Worm (Caenorhabditis elegans) whole organism, midembryonic: Measurements from ENCODE around the gene flp-23.

Experiments
- T22C8.4 ChIP-seq: fragments of 200-800 bp; sonication (Bioruptor generic); IDR thresholded peaks from 2 replicates; pipeline ENCODE4 v1.3.6; 2022; ENCODE audit warnings: missing genetic modification characterization, missing compliant biosample characterization
- cog-1 ChIP-seq: sonication (generic microtip); optimal IDR thresholded peaks from 2 replicates; lab custom pipeline; 2016; ENCODE audit warnings: missing genetic modification characterization, missing compliant biosample characterization
- flt-1 ChIP-seq: fragments of 200-800 bp; sonication (Bioruptor generic); IDR thresholded peaks from 2 replicates; pipeline ENCODE4 v1.3.6; 2022; ENCODE audit warnings: missing genetic modification characterization, missing compliant biosample characterization
- klf-2 ChIP-seq: fragments of 200-800 bp; sonication (Bioruptor generic); conservative IDR thresholded peaks from 2 replicates; pipeline ENCODE4 v1.3.6; 2022; ENCODE audit warnings: missing genetic modification reagents, missing genetic modification characterization, missing compliant biosample characterization
- med-1 ChIP-seq: sonication (generic microtip); optimal IDR thresholded peaks from 2 replicates; lab custom pipeline; 2017; ENCODE audit warnings: missing genetic modification characterization, mild to moderate bottlenecking, missing compliant biosample characterization, antibody characterized with exemption, missing genetic modification reagents; ENCODE audit not compliant: insufficient read depth
- ref-1 ChIP-seq: fragments of 200-800 bp; sonication (Bioruptor generic); conservative IDR thresholded peaks from 2 replicates; pipeline ENCODE4 v1.3.6; 2022; ENCODE audit warnings: missing genetic modification reagents, missing genetic modification characterization, missing compliant biosample characterization
- tab-1 ChIP-seq: fragments of 200-800 bp; sonication (Bioruptor generic); IDR thresholded peaks from 2 replicates; pipeline ENCODE4 v1.3.6; 2022; ENCODE audit warnings: missing genetic modification characterization, missing compliant biosample characterization
- ztf-23 ChIP-seq: fragments of 200-800 bp; sonication (Bioruptor generic); IDR thresholded peaks from 2 replicates; pipeline ENCODE4 v1.3.6; 2022; ENCODE audit warnings: missing genetic modification reagents, missing genetic modification characterization, missing compliant biosample characterization
- ztf-29 ChIP-seq: fragments of 200-800 bp; sonication (Bioruptor generic); IDR thresholded peaks from 2 replicates; pipeline ENCODE4 v1.3.6; 2022; ENCODE audit warnings: missing genetic modification reagents, missing genetic modification characterization, missing compliant biosample characterization

flp-23 gene

ce11 chrIII:8646021-8646420 lies 4.5 kb upstream of the flp-23 start:
- TF ChIP-seq ref-1 (GFP tag; lab: Robert Waterston, UW) (no peak), ztf-29 (GFP tag; lab: Robert Waterston, UW) (no peak), tab-1 (GFP tag; lab: Robert Waterston, UW) (no peak), klf-2 (GFP tag; lab: Robert Waterston, UW) (no peak), cog-1 (tag; lab: Kevin White, UChicago) (no peak), med-1 (GFP tag; lab: Kevin White, UChicago) (no peak), ztf-23 (GFP tag; lab: Robert Waterston, UW) (no peak), flt-1 (GFP tag; lab: Robert Waterston, UW) (no peak)

ce11 chrIII:8648589-8648988 lies 2.0 kb upstream of the flp-23 start, which contains the start of gene F22B7.3:
F22B7.3 (plus strand) TSS chrIII:8648889.
- TF ChIP-seq cog-1 (tag; lab: Kevin White, UChicago) (no peak), klf-2 (GFP tag; lab: Robert Waterston, UW) (no peak), ztf-23 (GFP tag; lab: Robert Waterston, UW) (no peak), ref-1 (GFP tag; lab: Robert Waterston, UW) (no peak), flt-1 (GFP tag; lab: Robert Waterston, UW) (no peak), T22C8.4 (GFP tag; lab: Robert Waterston, UW) (no peak), tab-1 (GFP tag; lab: Robert Waterston, UW) (no peak), ztf-29 (GFP tag; lab: Robert Waterston, UW) (no peak)

ce11 chrIII:8652112-8652694 lies 1.6 kb downstream of the flp-23 start:
- TF ChIP-seq ref-1 (GFP tag; lab: Robert Waterston, UW) (no peak), ztf-23 (GFP tag; lab: Robert Waterston, UW) (no peak), tab-1 (GFP tag; lab: Robert Waterston, UW) (no peak), klf-2 (GFP tag; lab: Robert Waterston, UW) (no peak), T22C8.4 (GFP tag; lab: Robert Waterston, UW) (no peak), ztf-29 (GFP tag; lab: Robert Waterston, UW) (no peak), flt-1 (GFP tag; lab: Robert Waterston, UW) (no peak), cog-1 (tag; lab: Kevin White, UChicago) (no peak), med-1 (GFP tag; lab: Kevin White, UChicago) (no peak)

- TF ChIP-seq ref-1 (GFP tag; lab: Robert Waterston, UW): peak; percentile 45; the same call in 1 of the 2 replicates
- TF ChIP-seq tab-1 (GFP tag; lab: Robert Waterston, UW): peak; percentile 79; the same call in 1 of the 2 replicates
- peak; percentile 62; the same call in 1 of the 2 replicates for TF ChIP-seq ztf-29 (GFP tag; lab: Robert Waterston, UW)
- peak; percentile 75 for TF ChIP-seq ztf-23 (GFP tag; lab: Robert Waterston, UW)
- TF ChIP-seq med-1 (GFP tag; lab: Kevin White, UChicago): peak; percentile 24
- TF ChIP-seq cog-1 (tag; lab: Kevin White, UChicago): no peak
- TF ChIP-seq T22C8.4 (GFP tag; lab: Robert Waterston, UW): peak; percentile 39; the same call in 1 of the 2 replicates
- peak; percentile 85 for TF ChIP-seq flt-1 (GFP tag; lab: Robert Waterston, UW)
- peak; percentile 69; the same call in 1 of the 2 replicates for TF ChIP-seq klf-2 (GFP tag; lab: Robert Waterston, UW)
Measured at ce11 chrIII:8652922-8653321, 2.4 kb downstream of the flp-23 start.

ce11 chrIII:8653457-8653856 lies 2.9 kb downstream of the flp-23 start:
- TF ChIP-seq med-1 (GFP tag; lab: Kevin White, UChicago) (no peak), ref-1 (GFP tag; lab: Robert Waterston, UW) (no peak), cog-1 (tag; lab: Kevin White, UChicago) (no peak), ztf-29 (GFP tag; lab: Robert Waterston, UW) (no peak), klf-2 (GFP tag; lab: Robert Waterston, UW) (no peak), ztf-23 (GFP tag; lab: Robert Waterston, UW) (no peak), T22C8.4 (GFP tag; lab: Robert Waterston, UW) (no peak), tab-1 (GFP tag; lab: Robert Waterston, UW) (no peak), flt-1 (GFP tag; lab: Robert Waterston, UW) (no peak)

ce11 chrIII:8653875-8654386 lies 3.4 kb downstream of the flp-23 start, which contains the start of gene F22B7.9:
F22B7.9 (minus strand) TSS chrIII:8653925.
- TF ChIP-seq T22C8.4 (GFP tag; lab: Robert Waterston, UW) (no peak), tab-1 (GFP tag; lab: Robert Waterston, UW) (no peak), ztf-29 (GFP tag; lab: Robert Waterston, UW) (no peak), flt-1 (GFP tag; lab: Robert Waterston, UW) (no peak), med-1 (GFP tag; lab: Kevin White, UChicago) (no peak)

ce11 chrIII:8654400-8654980 lies 3.9 kb downstream of the flp-23 start:
- TF ChIP-seq tab-1 (GFP tag; lab: Robert Waterston, UW) (no peak), med-1 (GFP tag; lab: Kevin White, UChicago) (no peak), ztf-23 (GFP tag; lab: Robert Waterston, UW) (no peak), ref-1 (GFP tag; lab: Robert Waterston, UW) (no peak), cog-1 (tag; lab: Kevin White, UChicago) (no peak), flt-1 (GFP tag; lab: Robert Waterston, UW) (no peak), ztf-29 (GFP tag; lab: Robert Waterston, UW) (no peak), klf-2 (GFP tag; lab: Robert Waterston, UW) (no peak), T22C8.4 (GFP tag; lab: Robert Waterston, UW) (no peak)

ce11 chrIII:8655412-8655811 lies 4.8 kb downstream of the flp-23 start:
- TF ChIP-seq klf-2 (GFP tag; lab: Robert Waterston, UW) (no peak), ztf-29 (GFP tag; lab: Robert Waterston, UW) (no peak), tab-1 (GFP tag; lab: Robert Waterston, UW) (no peak), ref-1 (GFP tag; lab: Robert Waterston, UW) (no peak), T22C8.4 (GFP tag; lab: Robert Waterston, UW) (no peak), flt-1 (GFP tag; lab: Robert Waterston, UW) (no peak), ztf-23 (GFP tag; lab: Robert Waterston, UW) (no peak), cog-1 (tag; lab: Kevin White, UChicago) (no peak), med-1 (GFP tag; lab: Kevin White, UChicago) (no peak)
